Worm (Caenorhabditis elegans): ENCODE measurements around the gene pqn-18.

The pqn-18 gene

DNA sequence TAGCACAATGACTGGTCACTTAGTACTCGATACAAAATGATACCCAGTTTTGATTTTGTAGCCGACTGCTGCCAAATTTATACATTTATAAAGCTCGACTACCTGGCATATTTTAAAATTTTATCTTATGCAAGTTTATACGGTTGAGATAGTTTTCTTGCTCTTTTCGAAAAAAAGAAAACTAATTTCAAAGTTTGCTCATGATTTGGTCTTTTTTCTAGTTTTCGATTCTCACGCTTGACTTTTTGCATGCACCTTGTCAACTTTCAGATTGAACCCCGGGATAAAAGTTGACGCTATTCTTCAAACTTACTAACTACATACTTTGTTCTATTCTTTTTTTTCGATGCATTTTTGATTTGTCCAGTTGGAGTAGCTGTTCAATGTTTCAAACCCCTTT is 19.4 kb downstream of the pqn-18 start:
- no peak for TF ChIP-seq fkh-10 (GFP tag; optimal IDR thresholded peaks at IDR 0.05)
- TF ChIP-seq tbx-2 (tag; optimal IDR thresholded peaks at IDR 0.05) = no peak
- no peak for TF ChIP-seq F13H6.1 (tag; optimal IDR thresholded peaks at IDR 0.05)
- TF ChIP-seq ttx-3 (tag; optimal IDR thresholded peaks at IDR 0.05) = no peak
- TF ChIP-seq ceh-22 (tag; optimal IDR thresholded peaks at IDR 0.05) = no peak
- no peak for TF ChIP-seq lim-6 (tag; optimal IDR thresholded peaks at IDR 0.05)
- TF ChIP-seq ama-1 (optimal IDR thresholded peaks at IDR 0.05) = no peak
- TF ChIP-seq sox-4 (tag; optimal IDR thresholded peaks at IDR 0.05) = no peak
- no peak for TF ChIP-seq pax-1 (tag; optimal IDR thresholded peaks at IDR 0.05)
- no peak for TF ChIP-seq ceh-14 (tag; optimal IDR thresholded peaks at IDR 0.05)
- TF ChIP-seq hlh-15 (tag; optimal IDR thresholded peaks at IDR 0.05) = no peak
- TF ChIP-seq nhr-11 (tag; optimal IDR thresholded peaks at IDR 0.05) = no peak
- no peak for TF ChIP-seq rnt-1 (tag; optimal IDR thresholded peaks at IDR 0.05)
- no peak for TF ChIP-seq ahr-1 (tag; optimal IDR thresholded peaks at IDR 0.05)
- TF ChIP-seq odd-2 (tag; optimal IDR thresholded peaks at IDR 0.05) = no peak
- TF ChIP-seq lin-11 (tag; optimal IDR thresholded peaks at IDR 0.05) = no peak
- no peak for TF ChIP-seq unc-42 (tag; optimal IDR thresholded peaks at IDR 0.05)
- no peak for TF ChIP-seq pros-1 (tag; optimal IDR thresholded peaks at IDR 0.05)
- TF ChIP-seq ceh-2 (tag; optimal IDR thresholded peaks at IDR 0.05) = no peak

DNA sequence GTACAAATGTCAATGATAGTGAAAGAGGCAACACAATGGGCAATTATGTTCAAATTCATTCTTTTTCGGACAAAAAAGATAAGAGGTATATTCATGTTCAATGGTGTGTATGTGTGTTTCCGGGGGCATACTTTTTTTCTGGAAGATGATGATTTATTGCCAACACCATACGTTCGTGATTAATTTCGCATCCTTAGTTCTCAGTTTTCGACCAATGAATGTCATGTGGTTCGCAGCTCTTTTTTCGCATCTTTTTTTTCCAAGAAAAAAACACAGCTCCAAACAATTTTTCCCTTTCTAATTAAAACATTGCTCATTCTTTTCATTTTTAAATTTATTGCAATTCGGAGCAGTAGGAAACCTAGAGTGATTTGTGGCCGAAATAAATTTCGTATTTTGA is 21.1 kb downstream of the pqn-18 start:
- TF ChIP-seq ceh-6 (GFP tag; optimal IDR thresholded peaks at IDR 0.05) (no peak), sdc-2 (tag; optimal IDR thresholded peaks at IDR 0.05) (no peak), unc-3 (GFP tag; conservative IDR thresholded peaks at IDR 0.05) (no peak), unc-3 (tag; optimal IDR thresholded peaks at IDR 0.05) (no peak), C38D4.7 (GFP tag; optimal IDR thresholded peaks at IDR 0.05) (no peak), ceh-18 (tag; optimal IDR thresholded peaks at IDR 0.05) (no peak), odd-2 (tag; optimal IDR thresholded peaks at IDR 0.05) (no peak), nfya-1 (tag; optimal IDR thresholded peaks at IDR 0.05) (no peak), unc-42 (tag; optimal IDR thresholded peaks at IDR 0.05) (no peak), dve-1 (tag; optimal IDR thresholded peaks at IDR 0.05) (no peak), pha-4 (tag; optimal IDR thresholded peaks at IDR 0.05) (no peak), pqm-1 (tag; optimal IDR thresholded peaks at IDR 0.05) (no peak), hlh-8 (tag; optimal IDR thresholded peaks at IDR 0.05) (no peak), ceh-24 (tag; optimal IDR thresholded peaks at IDR 0.05) (no peak), dmd-4 (tag; optimal IDR thresholded peaks at IDR 0.05; ENCODE audit: borderline replicate concordance) (no peak)

DNA sequence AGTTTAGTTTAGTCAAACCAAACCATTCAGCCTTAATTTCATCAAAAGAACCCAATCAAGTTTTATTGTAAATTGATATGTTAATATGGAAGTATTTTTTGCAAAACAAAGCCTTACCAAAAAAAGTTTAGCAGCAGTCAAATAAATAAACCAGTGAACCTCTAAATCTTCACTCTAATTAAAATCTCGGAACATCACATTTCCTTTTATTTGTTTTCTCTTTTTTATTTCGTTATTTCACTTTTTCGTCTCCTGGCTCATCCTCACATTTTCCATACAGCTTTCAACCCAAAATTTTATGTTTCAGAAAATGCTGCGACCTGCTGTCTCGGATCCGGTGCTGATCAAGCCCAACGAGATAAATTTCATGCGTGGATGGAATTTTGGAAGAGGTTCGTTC is 22.3 kb downstream of the pqn-18 start, which contains the start of gene C34E7.3:
TSS of gene C34E7.3 (plus strand) at position 301 of the 400 bp plus-strand sequence.
- TF ChIP-seq hlh-13 (GFP tag; optimal IDR thresholded peaks at IDR 0.05) (no peak), sox-4 (tag; optimal IDR thresholded peaks at IDR 0.05) (no peak), syd-9 (tag; optimal IDR thresholded peaks at IDR 0.05) (no peak), unc-3 (GFP tag; conservative IDR thresholded peaks at IDR 0.05) (no peak), unc-3 (tag; optimal IDR thresholded peaks at IDR 0.05) (no peak), lim-6 (tag; optimal IDR thresholded peaks at IDR 0.05) (no peak), mec-3 (tag; optimal IDR thresholded peaks at IDR 0.05; ENCODE audit: borderline replicate concordance) (no peak), ceh-22 (tag; optimal IDR thresholded peaks at IDR 0.05) (no peak), ttx-3 (tag; optimal IDR thresholded peaks at IDR 0.05) (no peak), ceh-6 (GFP tag; optimal IDR thresholded peaks at IDR 0.05) (no peak), C08G9.2 (tag; optimal IDR thresholded peaks at IDR 0.05) (no peak)

DNA sequence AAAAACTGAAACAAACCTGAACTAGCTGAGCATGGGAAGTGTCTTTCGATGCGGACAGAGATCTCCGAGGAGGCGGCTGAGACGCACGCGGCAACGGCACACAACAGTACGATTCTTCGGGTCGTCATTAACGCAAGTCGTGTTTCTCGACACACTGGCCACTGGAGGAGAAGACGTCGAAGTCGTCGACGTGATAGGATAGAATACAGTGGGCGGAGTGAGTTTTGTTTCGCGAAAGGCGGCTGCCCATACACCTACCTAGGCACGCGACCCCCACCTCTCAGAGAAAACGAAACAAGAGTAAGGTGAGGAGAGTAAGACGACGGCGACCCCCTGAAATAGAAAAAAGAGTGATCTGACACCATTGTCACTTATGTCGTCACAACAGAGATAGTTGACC is 27.1 kb downstream of the pqn-18 start, which contains the start of gene gmap-1:
TSS of gene gmap-1 (minus strand) at position 211 of the 400 bp plus-strand sequence.
- TF ChIP-seq tbx-2 (tag; optimal IDR thresholded peaks at IDR 0.05) = no peak
- TF ChIP-seq gmeb-2 (tag; optimal IDR thresholded peaks at IDR 0.05) = no peak
- no peak for TF ChIP-seq pag-3 (tag; optimal IDR thresholded peaks at IDR 0.05; ENCODE audit: borderline replicate concordance)
- TF ChIP-seq elt-4 (tag; optimal IDR thresholded peaks at IDR 0.05) = no peak
- no peak for TF ChIP-seq tbx-7 (tag; optimal IDR thresholded peaks at IDR 0.05)
- no peak for TF ChIP-seq ceh-34 (tag; optimal IDR thresholded peaks at IDR 0.05)
- TF ChIP-seq unc-42 (tag; optimal IDR thresholded peaks at IDR 0.05) = no peak
- TF ChIP-seq ceh-31 (tag; optimal IDR thresholded peaks at IDR 0.05) = no peak
- TF ChIP-seq fax-1 (tag; optimal IDR thresholded peaks at IDR 0.05) = no peak
- no peak for TF ChIP-seq ceh-19 (GFP tag; optimal IDR thresholded peaks at IDR 0.05)
- no peak for TF ChIP-seq ceh-24 (tag; optimal IDR thresholded peaks at IDR 0.05)
- TF ChIP-seq ceh-22 (tag; optimal IDR thresholded peaks at IDR 0.05) = no peak
- TF ChIP-seq ceh-6 (GFP tag; optimal IDR thresholded peaks at IDR 0.05) = no peak
- no peak for TF ChIP-seq unc-86 (tag; optimal IDR thresholded peaks at IDR 0.05)
- TF ChIP-seq C38D4.7 (GFP tag; optimal IDR thresholded peaks at IDR 0.05) = no peak
- TF ChIP-seq dmd-4 (tag; optimal IDR thresholded peaks at IDR 0.05; ENCODE audit: borderline replicate concordance) = no peak
- TF ChIP-seq T23F11.4 (GFP tag; optimal IDR thresholded peaks at IDR 0.05) = no peak
- no peak for TF ChIP-seq ceh-48 (tag; optimal IDR thresholded peaks at IDR 0.05)

All from whole organism, late embryonic.